Worm (Caenorhabditis elegans): ENCODE results near the gene R05G6.9.

DNA sequence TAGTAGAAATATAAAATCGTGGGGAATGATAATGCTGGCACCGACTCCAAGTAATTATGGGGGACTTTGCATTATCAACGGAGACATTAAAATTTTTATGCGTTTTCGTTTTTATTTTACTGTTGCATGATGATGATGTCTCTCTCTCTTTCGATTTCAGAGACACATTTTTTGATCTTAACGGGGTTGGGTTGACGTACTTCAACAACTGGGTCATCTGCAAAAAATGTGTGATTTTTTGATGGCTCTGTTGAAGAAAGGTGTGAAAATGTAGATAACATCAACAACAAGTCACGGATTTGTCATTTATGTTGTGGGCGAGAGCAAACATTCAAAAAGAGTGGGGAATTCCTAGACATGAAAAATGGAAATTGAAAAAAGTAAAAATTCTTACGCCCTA lies 14.7 kb downstream of the R05G6.9 start, which contains the start of gene F55G1.15:
- TF ChIP-seq lsy-2 (tag; optimal IDR thresholded peaks at IDR 0.05) (no peak), nhr-237 (tag; optimal IDR thresholded peaks at IDR 0.05) (no peak), ces-1 (GFP tag; optimal IDR thresholded peaks at IDR 0.05) (no peak), lin-32 (GFP tag; optimal IDR thresholded peaks at IDR 0.05) (no peak), mep-1 (tag; optimal IDR thresholded peaks at IDR 0.05) (no peak)
